Fruit fly (Drosophila melanogaster): Measurements from ENCODE around the gene Blos4.

dm6 chr3L:10871534-10871933 lies 7.4 kb upstream of the Blos4 start:
- TF ChIP-seq cnc (optimal IDR thresholded peaks at IDR 0.05) (no peak), Hr96 (GFP tag; optimal IDR thresholded peaks at IDR 0.05) (no peak), CG7101 (tag; optimal IDR thresholded peaks at IDR 0.05) (no peak), toe (GFP tag; optimal IDR thresholded peaks at IDR 0.05) (no peak), Mnt (GFP tag; optimal IDR thresholded peaks at IDR 0.05) (no peak), CG7045 (GFP tag; optimal IDR thresholded peaks at IDR 0.05) (no peak), Crg-1 (GFP tag; optimal IDR thresholded peaks at IDR 0.05) (no peak), Clk (GFP tag; optimal IDR thresholded peaks at IDR 0.05) (no peak), CG5204 (GFP tag; optimal IDR thresholded peaks at IDR 0.05) (no peak), kay (GFP tag; ENCODE audit: borderline replicate concordance) (no peak), ovo (GFP tag; optimal IDR thresholded peaks at IDR 0.05) (no peak), CG1620 (GFP tag; optimal IDR thresholded peaks at IDR 0.05) (no peak)

All from whole organism, adult.